Fruit fly (Drosophila melanogaster) whole organism, embryonic: ENCODE measurements around the gene Nup37.

ENCODE experiments used
- Antp ChIP-seq: fragments of 200-800 bp; sonication (Bioruptor generic); optimal IDR thresholded peaks from 3 replicates; lab custom pipeline; 2016; ENCODE audit warnings: missing biosample characterization, missing genetic modification characterization
- CG11093 ChIP-seq: fragments of 200-800 bp; sonication (Bioruptor generic); IDR thresholded peaks from 3 replicates; pipeline ENCODE4 v1.3.6; 2022; ENCODE audit warnings: missing biosample characterization, missing genetic modification characterization
- CG11723 ChIP-seq: fragments of 200-800 bp; sonication (Bioruptor generic); optimal IDR thresholded peaks from 2 replicates; lab custom pipeline; 2017; ENCODE audit warnings: missing biosample characterization, mild to moderate bottlenecking, missing genetic modification characterization
- CG13287 ChIP-seq: fragments of 200-800 bp; sonication (Bioruptor generic); IDR thresholded peaks from 2 replicates; pipeline ENCODE4 v1.3.6; 2022; ENCODE audit warnings: missing biosample characterization, missing genetic modification characterization; ENCODE audit not compliant: partially characterized antibody
- CG14050 ChIP-seq: fragments of 200-800 bp; sonication (Bioruptor generic); IDR thresholded peaks from 3 replicates; pipeline ENCODE4 v1.3.6; 2022; ENCODE audit warnings: missing biosample characterization, missing genetic modification characterization
- CG14965 ChIP-seq: fragments of 200-800 bp; sonication (Bioruptor generic); optimal IDR thresholded peaks from 2 replicates; lab custom pipeline; 2016; ENCODE audit warnings: missing biosample characterization, missing genetic modification characterization, borderline replicate concordance
- CG15696 ChIP-seq: fragments of 200-800 bp; sonication (Bioruptor generic); optimal IDR thresholded peaks from 2 replicates; lab custom pipeline; 2019; ENCODE audit warnings: missing biosample characterization, mild to moderate bottlenecking, missing genetic modification characterization, moderate library complexity
- CG17186 ChIP-seq: fragments of 200-800 bp; sonication (Bioruptor generic); optimal IDR thresholded peaks from 3 replicates; lab custom pipeline; 2017; ENCODE audit warnings: missing biosample characterization, missing genetic modification reagents, missing genetic modification characterization
- CG17328 ChIP-seq: fragments of 200-800 bp; sonication (Bioruptor generic); IDR thresholded peaks from 2 replicates; pipeline ENCODE4 v1.3.6; 2022; ENCODE audit warnings: missing biosample characterization, missing genetic modification characterization
- CG17802 ChIP-seq: fragments of 200-800 bp; sonication (Bioruptor generic); optimal IDR thresholded peaks from 2 replicates; lab custom pipeline; 2018; ENCODE audit warnings: missing biosample characterization, mild to moderate bottlenecking, missing genetic modification characterization, moderate library complexity
- CG2875 ChIP-seq: fragments of 200-800 bp; sonication (Bioruptor generic); optimal IDR thresholded peaks from 2 replicates; lab custom pipeline; 2017; ENCODE audit warnings: missing biosample characterization, mild to moderate bottlenecking, missing genetic modification characterization, missing genetic modification reagents
- CG30020 ChIP-seq: fragments of 200-800 bp; optimal IDR thresholded peaks from 2 replicates; lab custom pipeline; 2019; ENCODE audit warnings: missing biosample characterization, mild to moderate bottlenecking, missing genetic modification characterization, moderate library complexity
- CG32532 ChIP-seq: fragments of 200-800 bp; sonication (Bioruptor generic); IDR thresholded peaks from 2 replicates; pipeline ENCODE4 v1.3.6; 2022; ENCODE audit warnings: missing biosample characterization, missing genetic modification characterization
- CG4328 ChIP-seq: fragments of 200-800 bp; sonication (Bioruptor generic); optimal IDR thresholded peaks from 3 replicates; lab custom pipeline; 2017; ENCODE audit warnings: missing biosample characterization, missing genetic modification reagents, missing genetic modification characterization
- CG5245 ChIP-seq: fragments of 200-800 bp; sonication (Bioruptor generic); optimal IDR thresholded peaks from 3 replicates; lab custom pipeline; 2016; ENCODE audit warnings: missing biosample characterization, missing genetic modification characterization
- CG6272 ChIP-seq: fragments of 200-800 bp; sonication (Bioruptor generic); IDR thresholded peaks from 2 replicates; pipeline ENCODE4 v1.3.6; 2022; ENCODE audit warnings: missing biosample characterization, missing genetic modification characterization
- CG7556 ChIP-seq: fragments of 200-800 bp; sonication (Bioruptor generic); optimal IDR thresholded peaks from 2 replicates; lab custom pipeline; 2017; ENCODE audit warnings: missing biosample characterization, mild to moderate bottlenecking, missing genetic modification characterization
- CG8281 ChIP-seq: fragments of 200-800 bp; sonication (Bioruptor generic); optimal IDR thresholded peaks from 2 replicates; lab custom pipeline; 2018; ENCODE audit warnings: missing biosample characterization, mild to moderate bottlenecking, missing genetic modification characterization, moderate library complexity
- Camta ChIP-seq: fragments of 200-800 bp; sonication (Bioruptor generic); optimal IDR thresholded peaks from 2 replicates; lab custom pipeline; 2016; ENCODE audit warnings: missing biosample characterization, missing genetic modification characterization
- CoRest ChIP-seq: fragments of 200-800 bp; sonication (Bioruptor generic); optimal IDR thresholded peaks from 3 replicates; lab custom pipeline; 2018; ENCODE audit warnings: missing biosample characterization, mild to moderate bottlenecking, missing genetic modification characterization, moderate library complexity
- D19A ChIP-seq: fragments of 200-800 bp; optimal IDR thresholded peaks from 3 replicates; lab custom pipeline; 2019; ENCODE audit warnings: missing biosample characterization, mild to moderate bottlenecking, missing genetic modification characterization, moderate library complexity
- Ets65A ChIP-seq: fragments of 200-800 bp; sonication (Bioruptor generic); peaks from one replicate; lab custom pipeline; 2016; ENCODE audit warnings: missing biosample characterization, missing genetic modification characterization
- Fer1 ChIP-seq: fragments of 200-800 bp; sonication (Bioruptor generic); optimal IDR thresholded peaks from 2 replicates; lab custom pipeline; 2017; ENCODE audit warnings: missing biosample characterization, mild to moderate bottlenecking, missing genetic modification characterization
- H15 ChIP-seq: fragments of 200-800 bp; sonication (Bioruptor generic); IDR thresholded peaks from 3 replicates; pipeline ENCODE4 v1.3.6; 2022; ENCODE audit warnings: missing biosample characterization, missing genetic modification characterization
- HHEX ChIP-seq: fragments of 200-800 bp; sonication (Bioruptor generic); optimal IDR thresholded peaks from 3 replicates; lab custom pipeline; 2017; ENCODE audit warnings: missing biosample characterization, mild to moderate bottlenecking, missing genetic modification characterization, missing genetic modification reagents
- Hey ChIP-seq: fragments of 200-800 bp; sonication (Bioruptor generic); optimal IDR thresholded peaks from 3 replicates; lab custom pipeline; 2018; ENCODE audit warnings: missing biosample characterization, mild to moderate bottlenecking, missing genetic modification characterization
- HmgD ChIP-seq: fragments of 200-800 bp; sonication (Bioruptor generic); optimal IDR thresholded peaks from 3 replicates; lab custom pipeline; 2016; ENCODE audit warnings: missing biosample characterization, missing genetic modification characterization
- HmgZ ChIP-seq: fragments of 200-800 bp; sonication (Bioruptor generic); optimal IDR thresholded peaks from 2 replicates; lab custom pipeline; 2018; ENCODE audit warnings: missing biosample characterization, mild to moderate bottlenecking, missing genetic modification characterization
- Hmx ChIP-seq: fragments of 200-800 bp; sonication (Bioruptor generic); optimal IDR thresholded peaks from 2 replicates; lab custom pipeline; 2016; ENCODE audit warnings: missing biosample characterization, missing genetic modification characterization
- Hr51 ChIP-seq, 2 experiments: fragments of 200-800 bp; sonication (Bioruptor generic); optimal IDR thresholded peaks; 2 replicates in 1 of 2; 3 replicates in 1 of 2; lab custom pipeline; 2016 to 2018; ENCODE audit warnings: missing biosample characterization in 2 of 2, missing genetic modification characterization in 2 of 2, mild to moderate bottlenecking in 1 of 2, moderate library complexity in 1 of 2
- Lhr ChIP-seq: fragments of 200-800 bp; sonication (Bioruptor generic); optimal IDR thresholded peaks from 3 replicates; lab custom pipeline; 2017; ENCODE audit warnings: mild to moderate bottlenecking, missing biosample characterization, missing genetic modification reagents, missing genetic modification characterization
- Lpt ChIP-seq: fragments of >200 bp; optimal IDR thresholded peaks from 2 replicates; lab custom pipeline; 2018; ENCODE audit warnings: missing biosample characterization, missing genetic modification characterization
- Meics ChIP-seq: fragments of 200-800 bp; sonication (Bioruptor generic); optimal IDR thresholded peaks from 2 replicates; lab custom pipeline; 2017; ENCODE audit warnings: missing biosample characterization, mild to moderate bottlenecking, missing genetic modification characterization
- NK7.1 ChIP-seq: fragments of 200-800 bp; sonication (Bioruptor generic); optimal IDR thresholded peaks from 3 replicates; lab custom pipeline; 2016; ENCODE audit warnings: missing biosample characterization, missing genetic modification characterization
- Nf-YA ChIP-seq: fragments of 200-800 bp; sonication (Bioruptor generic); IDR thresholded peaks from 2 replicates; pipeline ENCODE4 v1.3.6; 2022; ENCODE audit warnings: missing biosample characterization, missing genetic modification characterization
- Sry-δ ChIP-seq: fragments of 200-800 bp; sonication (Bioruptor generic); optimal IDR thresholded peaks from 2 replicates; lab custom pipeline; 2016; ENCODE audit warnings: missing biosample characterization, missing genetic modification characterization
- ato ChIP-seq: fragments of 200-800 bp; sonication (Bioruptor generic); IDR thresholded peaks from 2 replicates; pipeline ENCODE4 v1.3.6; 2022; ENCODE audit warnings: missing biosample characterization, missing genetic modification characterization; ENCODE audit not compliant: partially characterized antibody
- ci ChIP-seq: fragments of 200-800 bp; sonication (Bioruptor generic); IDR thresholded peaks from 3 replicates; pipeline ENCODE4 v1.3.6; 2022; ENCODE audit warnings: missing biosample characterization, missing genetic modification characterization
- dan ChIP-seq: fragments of 200-800 bp; sonication (Bioruptor generic); IDR thresholded peaks from 2 replicates; pipeline ENCODE4 v1.3.6; 2022; ENCODE audit warnings: missing biosample characterization, missing genetic modification characterization
- dm ChIP-seq: fragments of 200-800 bp; sonication (Bioruptor generic); optimal IDR thresholded peaks from 3 replicates; lab custom pipeline; 2016; ENCODE audit warnings: missing biosample characterization, missing genetic modification characterization
- dysf ChIP-seq: fragments of 200-800 bp; sonication (Bioruptor generic); IDR thresholded peaks from 3 replicates; pipeline ENCODE4 v1.3.6; 2022; ENCODE audit warnings: missing biosample characterization, missing genetic modification characterization
- en ChIP-seq: fragments of 200-800 bp; sonication (Bioruptor generic); optimal IDR thresholded peaks from 2 replicates; lab custom pipeline; 2016; ENCODE audit warnings: missing biosample characterization, missing genetic modification characterization
- gce ChIP-seq: fragments of 200-800 bp; sonication (Bioruptor generic); IDR thresholded peaks from 3 replicates; pipeline ENCODE4 v1.3.6; 2022; ENCODE audit warnings: missing biosample characterization, missing genetic modification characterization
- gt ChIP-seq: fragments of 200-800 bp; sonication (Bioruptor generic); IDR thresholded peaks from 2 replicates; pipeline ENCODE4 v1.3.6; 2022; ENCODE audit warnings: missing biosample characterization, missing genetic modification characterization
- h ChIP-seq: fragments of >200 bp; optimal IDR thresholded peaks from 2 replicates; lab custom pipeline; 2017
- ham ChIP-seq: fragments of 200-800 bp; sonication (Bioruptor generic); IDR thresholded peaks from 2 replicates; pipeline ENCODE4 v1.3.6; 2022; ENCODE audit warnings: missing biosample characterization, missing genetic modification characterization
- jigr1 ChIP-seq: fragments of 200-800 bp; sonication (Bioruptor generic); IDR thresholded peaks from 3 replicates; pipeline ENCODE4 v1.3.6; 2022; ENCODE audit warnings: missing biosample characterization, missing genetic modification characterization
- kni ChIP-seq: fragments of 200-800 bp; sonication (Bioruptor generic); optimal IDR thresholded peaks from 3 replicates; lab custom pipeline; 2017; ENCODE audit warnings: mild to moderate bottlenecking, missing biosample characterization, missing genetic modification reagents, missing genetic modification characterization
- tx ChIP-seq: fragments of 200-800 bp; sonication (Bioruptor generic); optimal IDR thresholded peaks from 2 replicates; lab custom pipeline; 2016; ENCODE audit warnings: missing biosample characterization, missing genetic modification characterization
- vnd ChIP-seq: fragments of 200-800 bp; sonication (Bioruptor generic); IDR thresholded peaks from 3 replicates; pipeline ENCODE4 v1.3.6; 2022; ENCODE audit warnings: missing biosample characterization, missing genetic modification characterization; ENCODE audit not compliant: partially characterized antibody
- z ChIP-seq: fragments of 200-800 bp; sonication (Bioruptor generic); IDR thresholded peaks from 3 replicates; pipeline ENCODE4 v1.3.6; 2022; ENCODE audit warnings: missing biosample characterization, missing genetic modification characterization

Nup37 gene

DNA sequence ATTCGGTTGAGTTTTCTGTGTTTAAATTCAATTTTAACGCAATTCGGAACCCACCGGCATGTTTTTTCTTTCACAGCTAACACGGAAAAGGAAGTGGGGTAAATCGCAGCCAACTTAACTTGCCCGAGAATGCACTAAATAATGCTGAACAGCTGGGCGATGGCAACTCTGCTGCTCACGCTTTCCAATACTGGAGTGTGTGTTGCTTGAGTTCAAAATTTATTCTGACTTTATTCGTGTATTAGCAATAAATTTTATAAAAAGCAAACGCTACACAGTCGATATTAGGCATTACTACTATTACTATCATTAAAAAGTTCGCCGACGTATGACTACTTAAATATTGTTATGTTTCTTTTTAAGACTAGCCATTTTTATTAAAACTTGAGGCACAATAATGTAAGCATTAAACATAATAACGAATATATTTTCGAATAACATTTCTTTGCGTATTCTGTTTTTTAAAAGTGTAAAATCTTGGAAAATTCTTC, at the start of gene Nup37, which contains the start of gene RpS27 (continued):
- TF ChIP-seq dan (GFP tag; lab: Robert Waterston, UW) (no peak; the same call in 1 of the 2 replicates), Antp (GFP tag; lab: Kevin White, UChicago) (peak; percentile 98), ci (GFP tag; lab: Robert Waterston, UW) (peak; percentile 99), D19A (peak; percentile 77), z (GFP tag; lab: Robert Waterston, UW) (peak; percentile 78), CG17328 (GFP tag; lab: Robert Waterston, UW) (peak; percentile 98), CG11723 (GFP tag; lab: Kevin White, UChicago) (peak; percentile 99), CG30020 (tag; lab: Kevin White, UChicago) (peak; percentile 82), Meics (GFP tag; lab: Kevin White, UChicago) (peak; percentile 99), CG2875 (GFP tag; lab: Kevin White, UChicago) (peak; percentile 98), NK7.1 (GFP tag; lab: Kevin White, UChicago) (peak; percentile 99), CG11093 (GFP tag; lab: Robert Waterston, UW) (peak; percentile 85), H15 (GFP tag; lab: Robert Waterston, UW) (peak; percentile 97), CG7556 (peak; percentile 93), HmgD (peak; percentile 99), gt (GFP tag; lab: Robert Waterston, UW) (peak; percentile 96), CG32532 (GFP tag; lab: Robert Waterston, UW) (peak; percentile 98), CG17186 (GFP tag; lab: Kevin White, UChicago) (peak; percentile 96), gce (peak; percentile 98), Lpt (no peak), CoRest (tag; lab: Kevin White, UChicago) (peak; percentile 95), Ets65A (GFP tag; lab: Kevin White, UChicago) (peak; percentile 100), dysf (GFP tag; lab: Robert Waterston, UW) (peak; percentile 96), ato (no peak), Fer1 (GFP tag; lab: Kevin White, UChicago) (peak; percentile 98), Sry-δ (peak; percentile 83), CG4328 (GFP tag; lab: Kevin White, UChicago) (peak; percentile 99), CG15696 (tag; lab: Kevin White, UChicago) (peak; percentile 81), Nf-YA (GFP tag; lab: Robert Waterston, UW) (peak; percentile 93), kni (GFP tag; lab: Kevin White, UChicago) (peak; percentile 100), CG17802 (tag; lab: Kevin White, UChicago) (peak; percentile 94), vnd (GFP tag; lab: Robert Waterston, UW) (no peak), CG14050 (peak; percentile 93), jigr1 (GFP tag; lab: Robert Waterston, UW) (peak; percentile 72; the same call in 1 of the 3 replicates), Hr51 (GFP tag; optimal IDR thresholded peaks at IDR 0.05; lab: Kevin White, UChicago) (peak; percentile 92 to 99), Hey (tag; lab: Kevin White, UChicago) (peak; percentile 99), CG8281 (peak; percentile 87), CG5245 (GFP tag; lab: Kevin White, UChicago) (peak; percentile 98), dm (GFP tag; lab: Kevin White, UChicago) (peak; percentile 99), HHEX (GFP tag; lab: Kevin White, UChicago) (peak; percentile 99), CG13287 (GFP tag; lab: Robert Waterston, UW) (peak; percentile 14; the same call in 1 of the 2 replicates), Hmx (GFP tag; lab: Kevin White, UChicago) (peak; percentile 86), HmgZ (tag; lab: Kevin White, UChicago) (peak; percentile 99), Camta (GFP tag; lab: Kevin White, UChicago) (peak; percentile 98), tx (GFP tag; lab: Kevin White, UChicago) (peak; percentile 97), CG6272 (peak; percentile 91), ham (GFP tag; lab: Robert Waterston, UW) (peak; percentile 94), en (peak; percentile 98), CG14965 (peak; percentile 91), Lhr (GFP tag; lab: Kevin White, UChicago) (peak; percentile 97), h (no peak)
